Fruit fly (Drosophila melanogaster): ENCODE results near the gene spartin.

DNA sequence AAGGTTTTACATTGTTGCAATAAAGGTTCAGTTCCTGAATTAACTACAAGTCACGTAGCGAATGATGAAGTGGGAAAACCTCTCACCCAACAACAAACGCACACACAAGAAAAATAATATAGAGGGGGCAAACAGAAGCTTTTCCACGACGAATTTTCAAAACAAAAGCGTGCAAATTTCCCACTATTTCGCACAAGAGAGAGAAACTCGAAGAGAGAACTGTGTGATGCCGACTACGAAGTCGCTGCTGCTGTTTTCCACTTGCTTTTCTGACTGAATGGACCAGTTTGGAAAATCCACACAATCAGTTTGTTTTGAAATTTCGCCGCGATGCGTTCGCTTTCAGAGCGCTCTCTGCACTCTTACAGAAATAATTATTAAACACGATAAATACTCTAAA, 42.0 kb upstream of the spartin start, which contains the start of gene 5-HT2A:
- TF ChIP-seq br (GFP tag; optimal IDR thresholded peaks at IDR 0.05) (no peak), dsf (GFP tag; optimal IDR thresholded peaks at IDR 0.05; ENCODE audit: borderline replicate concordance) (no peak), pan (optimal IDR thresholded peaks at IDR 0.05) (no peak), Hr78 (GFP tag; optimal IDR thresholded peaks at IDR 0.05) (no peak), Jra (GFP tag; optimal IDR thresholded peaks at IDR 0.05) (no peak), HLH106 (tag; optimal IDR thresholded peaks at IDR 0.05) (no peak), brk (GFP tag; optimal IDR thresholded peaks at IDR 0.05) (no peak), dl (GFP tag; optimal IDR thresholded peaks at IDR 0.05; ENCODE audit: insufficient read depth in 1 of 2, partially characterized antibody in 2 of 2) (no peak), foxo (GFP tag; optimal IDR thresholded peaks at IDR 0.05) (no peak), Abd-B (GFP tag; optimal IDR thresholded peaks at IDR 0.05) (no peak), Mio (GFP tag; optimal IDR thresholded peaks at IDR 0.05) (no peak), Myc (optimal IDR thresholded peaks at IDR 0.05) (no peak), lola (GFP tag; optimal IDR thresholded peaks at IDR 0.05) (no peak)

All from whole organism, wandering third instar larva.